Worm (Caenorhabditis elegans) whole organism, L1 larva: ENCODE data around the gene cyp-42A1.

Experiments
- ces-1 ChIP-seq: fragments of 150-350 bp; optimal IDR thresholded peaks from 2 replicates; lab custom pipeline; 2014; ENCODE audit warnings: missing biosample characterization, missing genetic modification reagents, missing genetic modification characterization
- egl-13 ChIP-seq: sonication (generic microtip); optimal IDR thresholded peaks from 2 replicates; lab custom pipeline; 2016; ENCODE audit warnings: missing genotype, missing genetic modification reagents, missing genetic modification characterization, missing compliant biosample characterization
- fkh-8 ChIP-seq: sonication (generic microtip); optimal IDR thresholded peaks from 2 replicates; lab custom pipeline; 2016; ENCODE audit warnings: mild to moderate bottlenecking, missing genetic modification characterization, missing compliant biosample characterization
- irx-1 ChIP-seq: sonication (generic microtip); optimal IDR thresholded peaks from 2 replicates; lab custom pipeline; 2016; ENCODE audit warnings: missing genetic modification characterization, missing compliant biosample characterization
- lin-15B ChIP-seq: fragments of 150-350 bp; sonication (generic microtip); optimal IDR thresholded peaks from 3 replicates; lab custom pipeline; 2014; ENCODE audit warnings: missing biosample characterization, missing genetic modification characterization
- lir-3 ChIP-seq: sonication (generic microtip); optimal IDR thresholded peaks from 2 replicates; lab custom pipeline; 2016; ENCODE audit warnings: mild to moderate bottlenecking, missing genetic modification characterization, moderate library complexity, missing compliant biosample characterization; ENCODE audit not compliant: poor library complexity
- lsy-2 ChIP-seq, 2 experiments: fragments of 150-350 bp; optimal IDR thresholded peaks; 2 replicates each; lab custom pipeline; 2014; ENCODE audit warnings: missing biosample characterization in 2 of 2, missing genetic modification characterization in 2 of 2
- mdl-1 ChIP-seq, 2 experiments: fragments of 150-350 bp; optimal IDR thresholded peaks; 2 replicates each; lab custom pipeline; 2014 to 2017; ENCODE audit warnings: missing biosample characterization in 2 of 2, missing genetic modification characterization in 2 of 2, inconsistent platforms in 1 of 2
- nhr-11 ChIP-seq: fragments of 150-350 bp; optimal IDR thresholded peaks from 2 replicates; lab custom pipeline; 2014; ENCODE audit warnings: missing biosample characterization, missing genetic modification characterization
- nhr-237 ChIP-seq: fragments of 150-350 bp; optimal IDR thresholded peaks from 2 replicates; lab custom pipeline; 2014; ENCODE audit warnings: missing biosample characterization, missing genetic modification characterization
- nhr-76 ChIP-seq: sonication (generic microtip); optimal IDR thresholded peaks from 2 replicates; lab custom pipeline; 2017; ENCODE audit warnings: missing biosample characterization, missing genetic modification characterization
- nhr-77 ChIP-seq: fragments of 150-350 bp; optimal IDR thresholded peaks from 2 replicates; lab custom pipeline; 2014; ENCODE audit warnings: missing biosample characterization, missing genetic modification characterization
- nhr-85 ChIP-seq: sonication (generic microtip); peaks from one replicate; lab custom pipeline; 2016; ENCODE audit warnings: missing genetic modification characterization, inconsistent platforms, missing compliant biosample characterization
- nhr-90 ChIP-seq: sonication (generic microtip); optimal IDR thresholded peaks from 2 replicates; lab custom pipeline; 2016; ENCODE audit warnings: mild to moderate bottlenecking, missing genetic modification characterization, missing compliant biosample characterization; ENCODE audit not compliant: poor library complexity
- snpc-4 ChIP-seq: fragments of 150-350 bp; optimal IDR thresholded peaks from 2 replicates; lab custom pipeline; 2014; ENCODE audit warnings: missing biosample characterization, missing genetic modification characterization
- tlp-1 ChIP-seq: fragments of 150-350 bp; optimal IDR thresholded peaks from 2 replicates; lab custom pipeline; 2014; ENCODE audit warnings: missing biosample characterization, missing genetic modification characterization
- unc-130 ChIP-seq: fragments of 150-350 bp; optimal IDR thresholded peaks from 2 replicates; lab custom pipeline; 2017; ENCODE audit warnings: missing biosample characterization, missing genetic modification characterization, inconsistent platforms
- unc-86 ChIP-seq: sonication (generic microtip); optimal IDR thresholded peaks from 2 replicates; lab custom pipeline; 2016; ENCODE audit warnings: missing genetic modification characterization, missing compliant biosample characterization
- xbp-1 ChIP-seq: sonication (generic microtip); optimal IDR thresholded peaks from 2 replicates; lab custom pipeline; 2016; ENCODE audit warnings: missing genetic modification characterization, missing compliant biosample characterization

cyp-42A1 gene

ce11 chrV:18967479-18968056 is 55.7 kb downstream of the cyp-42A1 start, which contains the start of gene Y39B6A.43 (continued):
- TF ChIP-seq nhr-11 (tag; lab: Kevin White, UChicago) (peak; percentile 87), mdl-1 (tag; optimal IDR thresholded peaks at IDR 0.05; lab: Kevin White, UChicago) (peak in 1 of 2 experiments; percentile 89), irx-1 (peak; percentile 89), nhr-237 (tag; lab: Kevin White, UChicago) (peak; percentile 88), snpc-4 (tag; lab: Kevin White, UChicago) (peak; percentile 85), nhr-77 (tag; lab: Kevin White, UChicago) (peak; percentile 97), tlp-1 (tag; lab: Kevin White, UChicago) (no peak), xbp-1 (tag; lab: Kevin White, UChicago) (peak; percentile 93), unc-86 (tag; lab: Kevin White, UChicago) (peak; percentile 96), ces-1 (GFP tag; lab: Kevin White, UChicago) (no peak), nhr-85 (peak; percentile 97), egl-13 (tag; lab: Kevin White, UChicago) (peak; percentile 89), lir-3 (tag; lab: Kevin White, UChicago) (peak; percentile 85), nhr-90 (tag; lab: Kevin White, UChicago) (peak; percentile 97), lsy-2 (tag; optimal IDR thresholded peaks at IDR 0.05; lab: Kevin White, UChicago) (peak; percentile 97), nhr-76 (tag; lab: Kevin White, UChicago) (peak; percentile 3), fkh-8 (tag; lab: Kevin White, UChicago) (peak; percentile 98), lin-15B (tag; lab: Kevin White, UChicago) (peak; percentile 97), unc-130 (tag; lab: Kevin White, UChicago) (peak; percentile 86)
